Worm (Caenorhabditis elegans) whole organism, L4/young adult: ENCODE results near the gene D1005.4.

Experiments used
- dao-5 ChIP-seq: sonication (generic microtip); optimal IDR thresholded peaks from 2 replicates; lab custom pipeline; 2016; ENCODE audit warnings: missing genotype, missing genetic modification characterization, moderate library complexity, missing compliant biosample characterization
- him-1 ChIP-seq: sonication (generic microtip); optimal IDR thresholded peaks from 2 replicates; lab custom pipeline; 2016; ENCODE audit warnings: missing genotype, missing genetic modification reagents, missing genetic modification characterization, missing compliant biosample characterization

- TF ChIP-seq him-1 (tag; lab: Kevin White, UChicago) (no peak), dao-5 (no peak)
Observed at ce11 chrX:1491036-1491435, 5.4 kb upstream of the D1005.4 start.
